Worm (Caenorhabditis elegans) whole organism, L1 larva: Measurements from ENCODE around the gene D1025.1.

ENCODE experiments used
- C16A3.4 ChIP-seq: fragments of 150-350 bp; optimal IDR thresholded peaks from 2 replicates; lab custom pipeline; 2014; ENCODE audit warnings: missing biosample characterization, missing genetic modification characterization
- F16B12.6 ChIP-seq: fragments of 150-350 bp; optimal IDR thresholded peaks from 2 replicates; lab custom pipeline; 2014; ENCODE audit warnings: missing biosample characterization, missing genetic modification characterization
- aly-2 ChIP-seq: fragments of 150-350 bp; optimal IDR thresholded peaks from 2 replicates; lab custom pipeline; 2014; ENCODE audit warnings: missing biosample characterization, missing genetic modification characterization
- ama-1 ChIP-seq: fragments of 150-350 bp; optimal IDR thresholded peaks from 2 replicates; lab custom pipeline; 2014
- blmp-1 ChIP-seq: fragments of 150-350 bp; optimal IDR thresholded peaks from 2 replicates; lab custom pipeline; 2014; ENCODE audit warnings: missing biosample characterization, missing genetic modification characterization
- ceh-90 ChIP-seq: sonication (generic microtip); optimal IDR thresholded peaks from 2 replicates; lab custom pipeline; 2016; ENCODE audit warnings: missing genetic modification characterization, missing compliant biosample characterization
- efl-1 ChIP-seq, 4 experiments: fragments of 150-350 bp; optimal IDR thresholded peaks in 3 of 4; peaks in 1 of 4; 1 replicate in 1 of 4; 2 replicates in 3 of 4; lab custom pipeline; 2014; ENCODE audit warnings: missing biosample characterization in 2 of 4, missing genetic modification characterization in 2 of 4, missing genetic modification reagents in 2 of 4
- egl-13 ChIP-seq: sonication (generic microtip); optimal IDR thresholded peaks from 2 replicates; lab custom pipeline; 2016; ENCODE audit warnings: missing genotype, missing genetic modification reagents, missing genetic modification characterization, missing compliant biosample characterization
- egl-27 ChIP-seq, 2 experiments: fragments of 150-350 bp in 1 of 2; sonication (generic microtip); optimal IDR thresholded peaks; 3 replicates each; lab custom pipeline; 2017 to 2018; ENCODE audit warnings: missing biosample characterization in 2 of 2, missing genetic modification characterization in 2 of 2, missing genetic modification reagents in 2 of 2
- ets-5 ChIP-seq: fragments of 200-800 bp; sonication (Bioruptor generic); IDR thresholded peaks from 2 replicates; pipeline ENCODE4 v1.3.6; 2022; ENCODE audit warnings: missing genetic modification characterization, missing compliant biosample characterization
- fos-1 ChIP-seq: fragments of 150-350 bp; optimal IDR thresholded peaks from 2 replicates; lab custom pipeline; 2014; ENCODE audit warnings: missing biosample characterization, missing genetic modification characterization
- hlh-4 ChIP-seq: sonication (generic microtip); optimal IDR thresholded peaks from 2 replicates; lab custom pipeline; 2016; ENCODE audit warnings: mild to moderate bottlenecking, missing genetic modification characterization, missing compliant biosample characterization
- irx-1 ChIP-seq: sonication (generic microtip); optimal IDR thresholded peaks from 2 replicates; lab custom pipeline; 2016; ENCODE audit warnings: missing genetic modification characterization, missing compliant biosample characterization
- jun-1 ChIP-seq: fragments of 150-350 bp; optimal IDR thresholded peaks from 2 replicates; lab custom pipeline; 2014; ENCODE audit warnings: missing biosample characterization, missing genetic modification reagents, missing genetic modification characterization
- lin-14 ChIP-seq: fragments of 200-800 bp; sonication (Bioruptor generic); optimal IDR thresholded peaks from 2 replicates; lab custom pipeline; 2018; ENCODE audit warnings: mild to moderate bottlenecking, missing genetic modification characterization, moderate library complexity, missing compliant biosample characterization
- lin-35 ChIP-seq, 2 experiments: fragments of 150-350 bp; optimal IDR thresholded peaks; 2 replicates each; lab custom pipeline; 2014; ENCODE audit warnings: missing biosample characterization in 2 of 2, missing genetic modification characterization in 2 of 2, missing genetic modification reagents in 2 of 2
- lin-39 ChIP-seq: fragments of 150-350 bp; optimal IDR thresholded peaks from 2 replicates; lab custom pipeline; 2014; ENCODE audit warnings: missing biosample characterization, missing genetic modification reagents, missing genetic modification characterization
- mef-2 ChIP-seq: fragments of 150-350 bp; optimal IDR thresholded peaks from 2 replicates; lab custom pipeline; 2014; ENCODE audit warnings: missing biosample characterization, missing genetic modification characterization
- nhr-20 ChIP-seq: sonication (generic microtip); optimal IDR thresholded peaks from 2 replicates; lab custom pipeline; 2016; ENCODE audit warnings: mild to moderate bottlenecking, missing genetic modification characterization, missing compliant biosample characterization
- nhr-237 ChIP-seq: fragments of 150-350 bp; optimal IDR thresholded peaks from 2 replicates; lab custom pipeline; 2014; ENCODE audit warnings: missing biosample characterization, missing genetic modification characterization
- nhr-47 ChIP-seq: sonication (generic microtip); optimal IDR thresholded peaks from 2 replicates; lab custom pipeline; 2016; ENCODE audit warnings: mild to moderate bottlenecking, missing genetic modification characterization, moderate library complexity, missing compliant biosample characterization
- nhr-71 ChIP-seq: sonication (generic microtip); optimal IDR thresholded peaks from 2 replicates; lab custom pipeline; 2016; ENCODE audit warnings: mild to moderate bottlenecking, missing genetic modification characterization, moderate library complexity, missing compliant biosample characterization
- nhr-77 ChIP-seq: fragments of 150-350 bp; optimal IDR thresholded peaks from 2 replicates; lab custom pipeline; 2014; ENCODE audit warnings: missing biosample characterization, missing genetic modification characterization
- nhr-84 ChIP-seq: sonication (generic microtip); optimal IDR thresholded peaks from 2 replicates; lab custom pipeline; 2017; ENCODE audit warnings: missing biosample characterization, missing genetic modification characterization
- nhr-85 ChIP-seq: sonication (generic microtip); peaks from one replicate; lab custom pipeline; 2016; ENCODE audit warnings: missing genetic modification characterization, inconsistent platforms, missing compliant biosample characterization
- pax-3 ChIP-seq: fragments of 200-800 bp; sonication (Bioruptor generic); optimal IDR thresholded peaks from 2 replicates; lab custom pipeline; 2018; ENCODE audit warnings: mild to moderate bottlenecking, missing genetic modification characterization, moderate library complexity, missing compliant biosample characterization
- pqm-1 ChIP-seq: sonication (generic microtip); optimal IDR thresholded peaks from 3 replicates; lab custom pipeline; 2017; ENCODE audit warnings: missing biosample characterization, missing genetic modification characterization
- skn-1 ChIP-seq: fragments of 150-350 bp; optimal IDR thresholded peaks from 2 replicates; lab custom pipeline; 2014; ENCODE audit warnings: missing biosample characterization, missing genetic modification characterization
- snpc-4 ChIP-seq: fragments of 150-350 bp; optimal IDR thresholded peaks from 2 replicates; lab custom pipeline; 2014; ENCODE audit warnings: missing biosample characterization, missing genetic modification characterization
- snu-23 ChIP-seq: sonication (generic microtip); optimal IDR thresholded peaks from 2 replicates; lab custom pipeline; 2016; ENCODE audit warnings: missing genetic modification characterization, missing compliant biosample characterization
- swsn-7 ChIP-seq: sonication (generic microtip); optimal IDR thresholded peaks from 2 replicates; lab custom pipeline; 2016; ENCODE audit warnings: missing genetic modification characterization, missing compliant biosample characterization
- unc-130 ChIP-seq: fragments of 150-350 bp; optimal IDR thresholded peaks from 2 replicates; lab custom pipeline; 2017; ENCODE audit warnings: missing biosample characterization, missing genetic modification characterization, inconsistent platforms
- unc-98 ChIP-seq: fragments of 200-800 bp; sonication (Bioruptor generic); IDR thresholded peaks from 2 replicates; pipeline ENCODE4 v1.3.6; 2022; ENCODE audit warnings: missing genetic modification characterization, missing compliant biosample characterization
- vab-15 ChIP-seq: sonication (generic microtip); optimal IDR thresholded peaks from 2 replicates; lab custom pipeline; 2017; ENCODE audit warnings: missing genotype, mild to moderate bottlenecking, missing genetic modification characterization, missing compliant biosample characterization
- ztf-11 ChIP-seq, 2 experiments: sonication (generic microtip); optimal IDR thresholded peaks; 2 replicates each; lab custom pipeline; 2016 to 2017; ENCODE audit warnings: missing genetic modification characterization in 2 of 2, missing biosample characterization in 1 of 2, missing compliant biosample characterization in 1 of 2
- ztf-4 ChIP-seq: fragments of 150-350 bp; optimal IDR thresholded peaks from 2 replicates; lab custom pipeline; 2014; ENCODE audit warnings: missing biosample characterization, missing genetic modification characterization

The D1025.1 gene

ce11 chrX:14541992-14542391 is 21.4 kb downstream of the D1025.1 start, which contains the start of gene fbxa-81 (continued):
- TF ChIP-seq nhr-237 (tag; lab: Kevin White, UChicago) (no peak), efl-1 (optimal IDR thresholded peaks at IDR 0.05; lab: Kevin White, UChicago) (no peak), efl-1 (GFP tag; optimal IDR thresholded peaks at IDR 0.05 in 1 of 2; lab: Kevin White, UChicago) (no peak), ceh-90 (tag; lab: Kevin White, UChicago) (no peak)

- TF ChIP-seq aly-2 (no peak), blmp-1 (no peak), nhr-77 (tag; lab: Kevin White, UChicago) (no peak)
These were observed 22.7 kb downstream of the D1025.1 start, which contains the start of gene T24C2.3 for ce11 chrX:14543224-14543623. Gene T24C2.3 (plus strand): TSS chrX:14543524.

- TF ChIP-seq hlh-4 (tag; lab: Kevin White, UChicago) (no peak), F16B12.6 (no peak), nhr-71 (no peak), snpc-4 (tag; lab: Kevin White, UChicago) (no peak), unc-98 (GFP tag; lab: Robert Waterston, UW) (no peak), egl-13 (no peak), irx-1 (no peak), egl-27 (tag; optimal IDR thresholded peaks at IDR 0.05; lab: Kevin White, UChicago) (no peak), swsn-7 (no peak), jun-1 (tag; lab: Kevin White, UChicago) (no peak), C16A3.4 (tag; lab: Kevin White, UChicago) (no peak), nhr-47 (tag; lab: Kevin White, UChicago) (no peak), fos-1 (tag; lab: Kevin White, UChicago) (no peak), nhr-84 (tag; lab: Kevin White, UChicago) (no peak), ets-5 (no peak), pqm-1 (no peak), unc-130 (tag; lab: Kevin White, UChicago) (no peak), vab-15 (no peak)
These were observed 25.0 kb downstream of the D1025.1 start, which contains the start of gene enri-2 for ce11 chrX:14545543-14545942. Gene enri-2 (plus strand): TSS chrX:14545843.

ce11 chrX:14549709-14550199 is 29.2 kb downstream of the D1025.1 start, which contains the start of gene ram-5:
Gene ram-5 (plus strand): TSS chrX:14550149.
- peak; percentile 61 for TF ChIP-seq nhr-85 (tag; lab: Kevin White, UChicago)
- TF ChIP-seq mef-2, result no peak
- TF ChIP-seq pax-3 (tag; lab: Kevin White, UChicago), result no peak

- TF ChIP-seq ama-1 (lab: Kevin White, UChicago) (no peak), skn-1 (tag; lab: Kevin White, UChicago) (no peak), nhr-20 (tag; lab: Kevin White, UChicago) (peak; percentile 24), unc-98 (GFP tag; lab: Robert Waterston, UW) (no peak), snu-23 (GFP tag; lab: Kevin White, UChicago) (peak; percentile 8), blmp-1 (peak; percentile 27), lin-39 (tag; lab: Kevin White, UChicago) (no peak), ztf-11 (tag; optimal IDR thresholded peaks at IDR 0.05; lab: Kevin White, UChicago) (no peak), nhr-71 (peak; percentile 66), lin-35 (GFP tag; optimal IDR thresholded peaks at IDR 0.05; lab: Kevin White, UChicago) (peak in 1 of 2 experiments; percentile 13), ztf-4 (tag; lab: Kevin White, UChicago) (no peak), lin-14 (peak; percentile 36), nhr-85 (tag; lab: Kevin White, UChicago) (peak; percentile 51)
These were observed 35.8 kb downstream of the D1025.1 start for ce11 chrX:14556403-14556802.
